Fruit fly (Drosophila melanogaster): ENCODE measurements around the gene S6k.

S6k gene

DNA sequence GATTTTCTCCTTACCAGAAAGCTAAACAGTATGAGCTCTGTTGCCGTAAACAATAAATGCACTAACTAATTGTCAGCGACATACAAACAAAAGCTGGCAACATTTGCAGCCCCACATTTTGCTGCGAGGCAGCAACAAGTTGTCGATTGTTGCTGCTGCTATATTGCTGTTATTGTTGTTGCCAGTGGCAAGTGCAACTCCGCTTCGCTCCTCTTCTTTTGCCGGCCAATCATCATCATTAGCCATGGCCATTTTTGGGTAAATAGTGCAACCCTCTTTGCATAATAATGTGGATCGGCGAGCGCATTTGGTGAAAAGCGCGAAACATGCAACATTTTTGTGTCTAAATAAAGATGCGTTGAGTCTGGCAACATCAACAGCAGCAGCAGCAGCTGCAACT lies 19.9 kb upstream of the S6k start:
- peak; percentile 93 for TF ChIP-seq CG11504 (tag; optimal IDR thresholded peaks at IDR 0.05)
- TF ChIP-seq CG4854 (GFP tag; optimal IDR thresholded peaks at IDR 0.05), result no peak

DNA sequence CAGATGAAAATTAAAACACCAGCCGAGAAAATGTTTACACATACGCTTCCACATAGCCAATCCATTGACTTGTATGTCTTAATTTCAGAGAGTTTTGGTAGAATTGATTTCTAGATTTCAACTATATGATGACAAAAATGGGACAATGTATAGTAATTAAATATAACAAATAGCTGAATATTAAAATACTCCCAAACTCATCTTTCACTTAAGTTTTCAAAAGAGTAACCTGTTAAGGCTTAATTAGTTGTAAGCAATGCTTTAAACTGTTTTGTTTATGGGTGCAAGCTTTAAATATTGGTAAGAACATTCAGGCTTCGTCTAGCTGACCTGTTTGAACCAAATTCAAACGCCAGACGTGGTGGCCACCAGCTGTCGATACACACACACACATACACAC lies 18.0 kb upstream of the S6k start:
- peak; percentile 16 for TF ChIP-seq Abd-B (GFP tag; optimal IDR thresholded peaks at IDR 0.05)
- TF ChIP-seq tap (tag; optimal IDR thresholded peaks at IDR 0.05), result no peak
- no peak for TF ChIP-seq CG6683 (GFP tag; optimal IDR thresholded peaks at IDR 0.05)
- no peak for TF ChIP-seq exex (tag; optimal IDR thresholded peaks at IDR 0.05)
- peak; percentile 37 for TF ChIP-seq Blimp-1 (GFP tag; optimal IDR thresholded peaks at IDR 0.05)
- TF ChIP-seq CG12071 (GFP tag; optimal IDR thresholded peaks at IDR 0.05), result no peak
- TF ChIP-seq CG17612 (GFP tag; IDR thresholded peaks at IDR 0.05), result no peak
- no peak for TF ChIP-seq pita (GFP tag; optimal IDR thresholded peaks at IDR 0.05)
- no peak for TF ChIP-seq CG15073 (GFP tag; optimal IDR thresholded peaks at IDR 0.05)
- no peak for TF ChIP-seq pum (GFP tag; optimal IDR thresholded peaks at IDR 0.05)
- no peak for TF ChIP-seq CG43689 (GFP tag; IDR thresholded peaks at IDR 0.05)
- no peak for TF ChIP-seq CG34376 (GFP tag; optimal IDR thresholded peaks at IDR 0.05)
- TF ChIP-seq CG14710 (tag; optimal IDR thresholded peaks at IDR 0.05), result peak; percentile 9
- no peak for TF ChIP-seq gt (GFP tag; IDR thresholded peaks at IDR 0.05)
- TF ChIP-seq CG11560 (tag; IDR thresholded peaks at IDR 0.05), result no peak
- no peak for TF ChIP-seq CG2202 (tag; optimal IDR thresholded peaks at IDR 0.05)
- no peak for TF ChIP-seq CG8359 (GFP tag; optimal IDR thresholded peaks at IDR 0.05; ENCODE audit: borderline replicate concordance)
- TF ChIP-seq gcm2 (GFP tag; optimal IDR thresholded peaks at IDR 0.05), result no peak
- no peak for TF ChIP-seq dmrt11E (tag; optimal IDR thresholded peaks at IDR 0.05)
- TF ChIP-seq CG17829 (tag; optimal IDR thresholded peaks at IDR 0.05), result no peak
- no peak for TF ChIP-seq Elba2 (GFP tag; optimal IDR thresholded peaks at IDR 0.05)
- no peak for TF ChIP-seq Dref (GFP tag; IDR thresholded peaks at IDR 0.05)
- no peak for TF ChIP-seq CG9609 (GFP tag; optimal IDR thresholded peaks at IDR 0.05)
- TF ChIP-seq maf-S (GFP tag; optimal IDR thresholded peaks at IDR 0.05), result no peak
- TF ChIP-seq CG12744 (GFP tag; optimal IDR thresholded peaks at IDR 0.05), result no peak
- no peak for TF ChIP-seq CG10543 (GFP tag; optimal IDR thresholded peaks at IDR 0.05)
- no peak for TF ChIP-seq CG30020 (tag; optimal IDR thresholded peaks at IDR 0.05)
- TF ChIP-seq CG9797 (GFP tag; optimal IDR thresholded peaks at IDR 0.05), result no peak
- no peak for TF ChIP-seq Taf1 (GFP tag; IDR thresholded peaks at IDR 0.05)
- no peak for TF ChIP-seq Tbp (GFP tag; optimal IDR thresholded peaks at IDR 0.05)
- TF ChIP-seq fd3F (GFP tag; optimal IDR thresholded peaks at IDR 0.05), result no peak
- TF ChIP-seq CG13424 (tag; optimal IDR thresholded peaks at IDR 0.05), result peak; percentile 52
- no peak for TF ChIP-seq Ets65A (GFP tag)
- TF ChIP-seq CG17186 (GFP tag; optimal IDR thresholded peaks at IDR 0.05), result no peak
- TF ChIP-seq CG7987 (GFP tag; optimal IDR thresholded peaks at IDR 0.05), result no peak
- no peak for TF ChIP-seq slbo (GFP tag; IDR thresholded peaks at IDR 0.05)
- TF ChIP-seq CG10209 (GFP tag; optimal IDR thresholded peaks at IDR 0.05), result peak; percentile 28
- peak; percentile 58 for TF ChIP-seq CG11504 (tag; optimal IDR thresholded peaks at IDR 0.05)
- no peak for TF ChIP-seq CG8765 (GFP tag; IDR thresholded peaks at IDR 0.05)
- TF ChIP-seq mirr (GFP tag; optimal IDR thresholded peaks at IDR 0.05), result no peak
- TF ChIP-seq shn (GFP tag; optimal IDR thresholded peaks at IDR 0.05), result no peak
- TF ChIP-seq Gsc (GFP tag; IDR thresholded peaks at IDR 0.05), result no peak
- TF ChIP-seq zen2 (GFP tag; IDR thresholded peaks at IDR 0.05; ENCODE audit: partially characterized antibody), result no peak
- TF ChIP-seq ttk (GFP tag; IDR thresholded peaks at IDR 0.05), result no peak
- peak; percentile 15 for TF ChIP-seq CG12391 (tag; optimal IDR thresholded peaks at IDR 0.05)
- TF ChIP-seq CG15479 (GFP tag; optimal IDR thresholded peaks at IDR 0.05), result no peak
- peak; percentile 50 for TF ChIP-seq CG7556 (GFP tag; optimal IDR thresholded peaks at IDR 0.05)
- TF ChIP-seq CG12155 (GFP tag; optimal IDR thresholded peaks at IDR 0.05), result no peak
- TF ChIP-seq pb (GFP tag; optimal IDR thresholded peaks at IDR 0.05), result no peak

All from whole organism, embryonic.